Worm (Caenorhabditis elegans) whole organism, L2 larva: ENCODE measurements around the gene C48B4.12.

ENCODE experiments used
- nhr-77 ChIP-seq: fragments of 150-350 bp; optimal IDR thresholded peaks from 2 replicates; lab custom pipeline; 2014; ENCODE audit warnings: missing biosample characterization, missing genetic modification characterization
- unc-62 ChIP-seq: fragments of 150-350 bp; optimal IDR thresholded peaks from 2 replicates; lab custom pipeline; 2014; ENCODE audit warnings: missing biosample characterization, missing genetic modification reagents, missing genetic modification characterization

ce11 chrIII:9629855-9630254 is 32.7 kb downstream of the C48B4.12 start, which contains the start of gene rpac-19:
- TF ChIP-seq nhr-77 (no peak), unc-62 (no peak)
